Worm (Caenorhabditis elegans): ENCODE data around the gene F56D1.1.

DNA sequence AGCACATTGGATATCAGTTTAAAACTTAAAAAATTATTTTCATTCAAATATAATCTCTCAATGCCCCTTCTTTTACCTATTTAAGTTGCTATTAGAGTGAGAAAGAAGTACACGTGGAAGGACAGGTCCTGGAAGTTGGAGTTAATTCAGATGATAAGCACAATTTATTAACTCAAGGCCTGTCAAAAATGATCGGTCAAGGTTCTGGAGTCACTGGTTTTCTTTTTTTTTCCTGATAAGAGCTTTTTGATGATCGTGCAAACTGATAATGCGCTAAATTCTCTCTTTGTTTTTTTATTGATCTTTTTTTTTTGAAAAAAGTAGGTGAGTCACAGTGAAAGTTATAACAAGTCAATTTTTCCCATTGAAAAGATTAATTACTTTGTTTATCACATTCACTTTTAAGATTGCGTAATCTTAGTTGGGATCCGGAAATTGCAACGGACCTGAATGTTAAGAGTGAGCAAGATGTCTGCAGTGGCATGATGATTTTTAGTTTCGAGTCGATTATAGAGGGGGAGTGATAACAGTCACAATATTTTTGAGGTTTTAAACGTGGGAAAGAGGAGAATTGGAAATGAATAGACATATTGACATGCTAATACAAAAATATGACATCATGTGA lies 34.2 kb downstream of the F56D1.1 start:
- TF ChIP-seq T23F11.4 (GFP tag; optimal IDR thresholded peaks at IDR 0.05): no peak
- no peak for TF ChIP-seq ceh-14 (tag; optimal IDR thresholded peaks at IDR 0.05)
- TF ChIP-seq hlh-15 (tag; optimal IDR thresholded peaks at IDR 0.05): no peak
- TF ChIP-seq pha-4 (tag; optimal IDR thresholded peaks at IDR 0.05): no peak
- TF ChIP-seq pat-9 (tag; optimal IDR thresholded peaks at IDR 0.05): no peak
- TF ChIP-seq ceh-31 (tag; optimal IDR thresholded peaks at IDR 0.05): no peak
- no peak for TF ChIP-seq ama-1 (optimal IDR thresholded peaks at IDR 0.05)
